Worm (Caenorhabditis elegans) whole organism, young adult: ENCODE data around the gene Y116A8C.470.

ENCODE experiments used
- efl-1 ChIP-seq: fragments of 150-350 bp; optimal IDR thresholded peaks from 2 replicates; lab custom pipeline; 2014; ENCODE audit warnings: missing biosample characterization, missing genetic modification reagents, missing genetic modification characterization
- nhr-80 ChIP-seq: sonication (generic microtip); optimal IDR thresholded peaks from 2 replicates; lab custom pipeline; 2016; ENCODE audit warnings: missing genetic modification characterization, missing compliant biosample characterization
- ztf-26 ChIP-seq: sonication (generic microtip); optimal IDR thresholded peaks from 2 replicates; lab custom pipeline; 2017; ENCODE audit warnings: missing genetic modification characterization, missing compliant biosample characterization

ce11 chrIV:16898205-16898604, 20.9 kb downstream of the Y116A8C.470 start:
- TF ChIP-seq efl-1 (GFP tag; lab: Kevin White, UChicago) (no peak), ztf-26 (no peak), nhr-80 (no peak)
